Fruit fly (Drosophila melanogaster) whole organism, embryonic: Measurements from ENCODE around the gene CG33268.
A peak's percentile ranks its signal among the peaks of the same experiment; 100 is the strongest.

Experiments
- Abd-B ChIP-seq: fragments of 200-800 bp; sonication (Bioruptor generic); optimal IDR thresholded peaks from 2 replicates; lab custom pipeline; 2018; ENCODE audit warnings: missing biosample characterization, mild to moderate bottlenecking, missing genetic modification characterization, moderate library complexity
- Awh ChIP-seq: fragments of 200-800 bp; sonication (Bioruptor generic); IDR thresholded peaks from 2 replicates; pipeline ENCODE4, ENCODE4 v1.3.6; 2022; ENCODE audit warnings: missing biosample characterization, missing genetic modification characterization
- CG11093 ChIP-seq: fragments of 200-800 bp; sonication (Bioruptor generic); IDR thresholded peaks from 3 replicates; pipeline ENCODE4 v1.3.6; 2022; ENCODE audit warnings: missing biosample characterization, missing genetic modification characterization
- CG11247 ChIP-seq: fragments of 200-800 bp; sonication (Bioruptor generic); IDR thresholded peaks from 2 replicates; pipeline ENCODE4 v1.3.6; 2022; ENCODE audit warnings: missing biosample characterization, missing genetic modification characterization
- CG11560 ChIP-seq: fragments of 200-800 bp; sonication (Bioruptor generic); IDR thresholded peaks from 3 replicates; pipeline ENCODE4 v1.3.6; 2022; ENCODE audit warnings: missing biosample characterization, missing genetic modification characterization
- CG12219 ChIP-seq: fragments of 200-800 bp; sonication (Bioruptor generic); optimal IDR thresholded peaks from 3 replicates; lab custom pipeline; 2018; ENCODE audit warnings: missing biosample characterization, mild to moderate bottlenecking, missing genetic modification characterization
- CG13287 ChIP-seq: fragments of 200-800 bp; sonication (Bioruptor generic); IDR thresholded peaks from 2 replicates; pipeline ENCODE4 v1.3.6; 2022; ENCODE audit warnings: missing biosample characterization, missing genetic modification characterization; ENCODE audit not compliant: partially characterized antibody
- CG13296 ChIP-seq: fragments of 200-800 bp; sonication (Bioruptor generic); optimal IDR thresholded peaks from 3 replicates; lab custom pipeline; 2018; ENCODE audit warnings: missing biosample characterization, mild to moderate bottlenecking, missing genetic modification characterization
- CG14441 ChIP-seq: fragments of 200-800 bp; sonication (Bioruptor generic); IDR thresholded peaks from 2 replicates; pipeline ENCODE4 v1.3.6; 2022; ENCODE audit warnings: missing biosample characterization, missing genetic modification characterization
- CG14667 ChIP-seq: fragments of 200-800 bp; sonication (Bioruptor generic); IDR thresholded peaks from 2 replicates; pipeline ENCODE4 v1.3.6; 2022; ENCODE audit warnings: missing biosample characterization, missing genetic modification characterization
- CG14710 ChIP-seq: fragments of 200-800 bp; sonication (Bioruptor generic); optimal IDR thresholded peaks from 3 replicates; lab custom pipeline; 2019; ENCODE audit warnings: missing biosample characterization, mild to moderate bottlenecking, missing genetic modification characterization, moderate library complexity
- CG15269 ChIP-seq: fragments of 200-800 bp; sonication (Bioruptor generic); optimal IDR thresholded peaks from 2 replicates; lab custom pipeline; 2018; ENCODE audit warnings: missing biosample characterization, mild to moderate bottlenecking, missing genetic modification characterization, moderate library complexity
- CG15514 ChIP-seq: fragments of 200-800 bp; sonication (Bioruptor generic); optimal IDR thresholded peaks from 3 replicates; lab custom pipeline; 2017; ENCODE audit warnings: missing biosample characterization, missing genetic modification characterization, mild to moderate bottlenecking, moderate library complexity, missing genetic modification reagents
- CG15696 ChIP-seq: fragments of 200-800 bp; sonication (Bioruptor generic); optimal IDR thresholded peaks from 2 replicates; lab custom pipeline; 2019; ENCODE audit warnings: missing biosample characterization, mild to moderate bottlenecking, missing genetic modification characterization, moderate library complexity
- CG16815 ChIP-seq: fragments of 200-800 bp; sonication (Bioruptor generic); optimal IDR thresholded peaks from 3 replicates; lab custom pipeline; 2017; ENCODE audit warnings: missing biosample characterization, mild to moderate bottlenecking, missing genetic modification characterization
- CG1792 ChIP-seq: fragments of 200-800 bp; sonication (Bioruptor generic); optimal IDR thresholded peaks from 2 replicates; lab custom pipeline; 2016; ENCODE audit warnings: missing biosample characterization, missing genetic modification characterization
- CG2120 ChIP-seq: fragments of 200-800 bp; sonication (Bioruptor generic); optimal IDR thresholded peaks from 3 replicates; lab custom pipeline; 2016; ENCODE audit warnings: missing biosample characterization, missing genetic modification characterization
- CG32767 ChIP-seq: fragments of 200-800 bp; sonication (Bioruptor generic); IDR thresholded peaks from 2 replicates; pipeline ENCODE4 v1.3.6; 2022; ENCODE audit warnings: missing biosample characterization, missing genetic modification characterization
- CG3281 ChIP-seq: fragments of 200-800 bp; sonication (Bioruptor generic); optimal IDR thresholded peaks from 3 replicates; lab custom pipeline; 2017; ENCODE audit warnings: missing biosample characterization, mild to moderate bottlenecking, missing genetic modification characterization
- CG3726 ChIP-seq: fragments of 200-800 bp; sonication (Bioruptor generic); IDR thresholded peaks from 3 replicates; pipeline ENCODE4, ENCODE4 v1.3.6; 2022; ENCODE audit warnings: missing biosample characterization, missing genetic modification characterization
- CG4360 ChIP-seq: fragments of 200-800 bp; sonication (Bioruptor generic); IDR thresholded peaks from 2 replicates; pipeline ENCODE4 v1.3.6; 2022; ENCODE audit warnings: missing biosample characterization, missing genetic modification characterization
- CG5953 ChIP-seq: fragments of 200-800 bp; sonication (Bioruptor generic); IDR thresholded peaks from 2 replicates; pipeline ENCODE4 v1.3.6; 2022; ENCODE audit warnings: missing biosample characterization, missing genetic modification characterization
- CG7963 ChIP-seq: fragments of 200-800 bp; sonication (Bioruptor generic); IDR thresholded peaks from 3 replicates; pipeline ENCODE4 v1.3.6; 2022; ENCODE audit warnings: missing biosample characterization, missing genetic modification characterization; ENCODE audit not compliant: partially characterized antibody
- CG8765 ChIP-seq: fragments of 200-800 bp; sonication (Bioruptor generic); IDR thresholded peaks from 2 replicates; pipeline ENCODE4 v1.3.6; 2022; ENCODE audit warnings: missing biosample characterization, missing genetic modification characterization
- Chrac-16 ChIP-seq: fragments of 200-800 bp; sonication (Bioruptor generic); optimal IDR thresholded peaks from 3 replicates; lab custom pipeline; 2016; ENCODE audit warnings: missing biosample characterization, missing genetic modification characterization
- Dfd ChIP-seq, 2 experiments: fragments of >200 bp; optimal IDR thresholded peaks; 2 replicates each; lab custom pipeline; 2017; ENCODE audit warnings: missing biosample characterization in 2 of 2, missing genetic modification characterization in 2 of 2
- Dip2 ChIP-seq: fragments of 200-800 bp; sonication (Bioruptor generic); IDR thresholded peaks from 2 replicates; pipeline ENCODE4 v1.3.6; 2022; ENCODE audit warnings: missing biosample characterization, missing genetic modification characterization
- Dref ChIP-seq: fragments of 200-800 bp; sonication (Bioruptor generic); IDR thresholded peaks from 2 replicates; pipeline ENCODE4 v1.3.6; 2022; ENCODE audit warnings: missing biosample characterization, missing genetic modification characterization
- ERR ChIP-seq: fragments of 200-800 bp; sonication (Bioruptor generic); optimal IDR thresholded peaks from 2 replicates; lab custom pipeline; 2016; ENCODE audit warnings: missing biosample characterization, missing genetic modification characterization
- Hey ChIP-seq: fragments of 200-800 bp; sonication (Bioruptor generic); optimal IDR thresholded peaks from 3 replicates; lab custom pipeline; 2018; ENCODE audit warnings: missing biosample characterization, mild to moderate bottlenecking, missing genetic modification characterization
- Jarid2 ChIP-seq: fragments of 200-800 bp; sonication (Bioruptor generic); optimal IDR thresholded peaks from 3 replicates; lab custom pipeline; 2017; ENCODE audit warnings: mild to moderate bottlenecking, missing biosample characterization, missing genetic modification reagents, missing genetic modification characterization
- MESR4 ChIP-seq: fragments of 200-800 bp; sonication (Bioruptor generic); optimal IDR thresholded peaks from 2 replicates; lab custom pipeline; 2018; ENCODE audit warnings: missing biosample characterization, mild to moderate bottlenecking, missing genetic modification characterization, moderate library complexity
- Meics ChIP-seq: fragments of 200-800 bp; sonication (Bioruptor generic); optimal IDR thresholded peaks from 2 replicates; lab custom pipeline; 2017; ENCODE audit warnings: missing biosample characterization, mild to moderate bottlenecking, missing genetic modification characterization
- Optix ChIP-seq: fragments of 200-800 bp; sonication (Bioruptor generic); IDR thresholded peaks from 3 replicates; pipeline ENCODE4 v1.3.6; 2022; ENCODE audit warnings: missing biosample characterization, missing genetic modification characterization
- aop ChIP-seq: fragments of 200-800 bp; sonication (Bioruptor generic); IDR thresholded peaks from 2 replicates; pipeline ENCODE4 v1.3.6; 2022; ENCODE audit warnings: missing biosample characterization, missing genetic modification characterization
- bigmax ChIP-seq: fragments of 200-800 bp; sonication (Bioruptor generic); optimal IDR thresholded peaks from 2 replicates; lab custom pipeline; 2018; ENCODE audit warnings: missing biosample characterization, mild to moderate bottlenecking, missing genetic modification characterization
- chinmo ChIP-seq: fragments of 200-800 bp; sonication (Bioruptor generic); IDR thresholded peaks from 4 replicates; pipeline ENCODE4 v1.3.6; 2022; ENCODE audit warnings: missing biosample characterization, missing genetic modification characterization; ENCODE audit not compliant: partially characterized antibody
- croc ChIP-seq: fragments of 200-800 bp; sonication (Bioruptor generic); conservative IDR thresholded peaks from 3 replicates; pipeline ENCODE4 v1.3.6; 2022; ENCODE audit warnings: missing biosample characterization, missing genetic modification characterization
- hbn ChIP-seq: fragments of 200-800 bp; sonication (Bioruptor generic); IDR thresholded peaks from 2 replicates; pipeline ENCODE4 v1.3.6; 2022; ENCODE audit warnings: missing biosample characterization, missing genetic modification characterization; ENCODE audit not compliant: partially characterized antibody
- ind ChIP-seq: fragments of 200-800 bp; sonication (Bioruptor generic); optimal IDR thresholded peaks from 3 replicates; lab custom pipeline; 2016; ENCODE audit warnings: missing biosample characterization, missing genetic modification characterization
- repo ChIP-seq: fragments of 200-800 bp; sonication (Bioruptor generic); optimal IDR thresholded peaks from 2 replicates; lab custom pipeline; 2016; ENCODE audit warnings: missing biosample characterization, missing genetic modification characterization
- run ChIP-seq: fragments of 200-800 bp; sonication (Bioruptor generic); optimal IDR thresholded peaks from 3 replicates; lab custom pipeline; 2018; ENCODE audit warnings: missing biosample characterization, mild to moderate bottlenecking, missing genetic modification characterization
- schlank ChIP-seq: fragments of 200-800 bp; sonication (Bioruptor generic); optimal IDR thresholded peaks from 2 replicates; lab custom pipeline; 2018; ENCODE audit warnings: missing biosample characterization, mild to moderate bottlenecking, missing genetic modification characterization
- slp2 ChIP-seq: fragments of 200-800 bp; sonication (Bioruptor generic); optimal IDR thresholded peaks from 2 replicates; lab custom pipeline; 2016; ENCODE audit warnings: missing biosample characterization, missing genetic modification characterization
- sob ChIP-seq: fragments of 200-800 bp; sonication (Bioruptor generic); IDR thresholded peaks from 2 replicates; pipeline ENCODE4 v1.3.6; 2022; ENCODE audit warnings: missing biosample characterization, missing genetic modification characterization
- stc ChIP-seq: fragments of 200-800 bp; sonication (Bioruptor generic); IDR thresholded peaks from 2 replicates; pipeline ENCODE4 v1.3.6; 2022; ENCODE audit warnings: missing biosample characterization, missing genetic modification characterization
- stwl ChIP-seq: fragments of 200-800 bp; sonication (Bioruptor generic); optimal IDR thresholded peaks from 3 replicates; lab custom pipeline; 2018; ENCODE audit warnings: missing biosample characterization, mild to moderate bottlenecking, missing genetic modification characterization, moderate library complexity
- tgo ChIP-seq: fragments of 200-800 bp; sonication (Bioruptor generic); IDR thresholded peaks from 3 replicates; pipeline ENCODE4 v1.3.6; 2022; ENCODE audit warnings: missing biosample characterization, missing genetic modification characterization
- trem ChIP-seq: fragments of 200-800 bp; optimal IDR thresholded peaks from 3 replicates; lab custom pipeline; 2019; ENCODE audit warnings: missing biosample characterization, mild to moderate bottlenecking, missing genetic modification characterization, moderate library complexity
- wdn ChIP-seq: fragments of 200-800 bp; sonication (Bioruptor generic); IDR thresholded peaks from 2 replicates; pipeline ENCODE4 v1.3.6; 2022; ENCODE audit warnings: missing biosample characterization, missing genetic modification characterization
- wor ChIP-seq: fragments of 200-800 bp; sonication (Bioruptor generic); IDR thresholded peaks from 2 replicates; pipeline ENCODE4 v1.3.6; 2022; ENCODE audit warnings: missing biosample characterization, missing genetic modification characterization
- zen ChIP-seq: fragments of 200-800 bp; sonication (Bioruptor generic); optimal IDR thresholded peaks from 3 replicates; lab custom pipeline; 2018; ENCODE audit warnings: missing biosample characterization, mild to moderate bottlenecking, missing genetic modification characterization, moderate library complexity
- zfh1 ChIP-seq: fragments of 200-800 bp; sonication (Bioruptor generic); IDR thresholded peaks from 3 replicates; pipeline ENCODE4 v1.3.6; 2022; ENCODE audit warnings: missing biosample characterization, missing genetic modification characterization

CG33268 gene

DNA sequence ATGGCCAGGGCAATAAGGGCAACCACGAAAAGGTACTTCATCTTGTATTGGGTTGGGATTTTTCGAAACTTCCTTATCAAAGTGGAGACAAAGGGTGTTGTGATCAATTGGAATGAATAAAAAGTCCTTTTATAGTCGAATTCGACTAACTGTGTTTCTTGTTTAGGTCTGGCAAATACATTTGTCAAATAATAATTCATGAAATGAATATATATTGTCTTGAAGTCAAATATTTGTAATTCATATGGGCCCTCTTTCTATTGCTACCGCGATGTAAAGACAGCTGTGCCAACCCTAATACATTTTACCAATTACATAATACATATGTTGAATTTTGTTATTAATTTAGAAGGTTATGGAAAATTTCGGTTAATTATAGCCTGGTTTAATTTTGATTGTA, 13.6 kb downstream of the CG33268 start, which contains the start of gene CG33271 (continued):
- TF ChIP-seq Dref (no peak), Abd-B (GFP tag; lab: Kevin White, UChicago) (no peak), CG11560 (tag; lab: Robert Waterston, UW) (no peak), CG14667 (GFP tag; lab: Robert Waterston, UW) (no peak), CG13287 (GFP tag; lab: Robert Waterston, UW) (no peak), CG5953 (GFP tag; lab: Robert Waterston, UW) (no peak), CG13296 (GFP tag; lab: Kevin White, UChicago) (peak; percentile 2), Hey (tag; lab: Kevin White, UChicago) (no peak), CG15514 (peak; percentile 40), Dfd (GFP tag; optimal IDR thresholded peaks at IDR 0.05; lab: Kevin White, UChicago) (no peak), CG3281 (peak; percentile 31), ERR (GFP tag; lab: Kevin White, UChicago) (no peak), CG11093 (GFP tag; lab: Robert Waterston, UW) (no peak), CG15269 (peak; percentile 7), zfh1 (GFP tag; lab: Robert Waterston, UW) (no peak), Optix (no peak), ind (GFP tag; lab: Kevin White, UChicago) (no peak), MESR4 (GFP tag; lab: Kevin White, UChicago) (no peak), wor (GFP tag; lab: Robert Waterston, UW) (no peak), stwl (tag; lab: Kevin White, UChicago) (no peak), sob (GFP tag; lab: Robert Waterston, UW) (no peak; the same call in 1 of the 2 replicates), trem (tag; lab: Kevin White, UChicago) (no peak), CG3726 (no peak), CG8765 (GFP tag; lab: Robert Waterston, UW) (no peak), aop (GFP tag; lab: Robert Waterston, UW) (no peak), run (tag; lab: Kevin White, UChicago) (no peak), chinmo (GFP tag; lab: Robert Waterston, UW) (no peak), CG32767 (GFP tag; lab: Robert Waterston, UW) (no peak), stc (GFP tag; lab: Robert Waterston, UW) (no peak), CG11247 (GFP tag; lab: Robert Waterston, UW) (no peak), CG16815 (GFP tag; lab: Kevin White, UChicago) (no peak), hbn (GFP tag; lab: Robert Waterston, UW) (no peak), repo (GFP tag; lab: Kevin White, UChicago) (no peak), CG12219 (no peak), Jarid2 (no peak), Meics (peak; percentile 31), CG4360 (GFP tag; lab: Robert Waterston, UW) (no peak), CG14710 (tag; lab: Kevin White, UChicago) (no peak), croc (GFP tag; lab: Robert Waterston, UW) (no peak), CG2120 (GFP tag; lab: Kevin White, UChicago) (peak; percentile 13), CG14441 (GFP tag; lab: Robert Waterston, UW) (no peak), Chrac-16 (no peak), wdn (GFP tag; lab: Robert Waterston, UW) (no peak), slp2 (GFP tag; lab: Kevin White, UChicago) (no peak), schlank (tag; lab: Kevin White, UChicago) (no peak), CG15696 (no peak), Dip2 (GFP tag; lab: Robert Waterston, UW) (no peak), zen (tag; lab: Kevin White, UChicago) (no peak), tgo (GFP tag; lab: Robert Waterston, UW) (no peak), bigmax (GFP tag; lab: Kevin White, UChicago) (no peak), CG1792 (GFP tag; lab: Kevin White, UChicago) (no peak), Awh (GFP tag; lab: Robert Waterston, UW) (no peak), CG7963 (no peak)
